Worm (Caenorhabditis elegans): ENCODE data around the gene Y97E10C.1.

DNA sequence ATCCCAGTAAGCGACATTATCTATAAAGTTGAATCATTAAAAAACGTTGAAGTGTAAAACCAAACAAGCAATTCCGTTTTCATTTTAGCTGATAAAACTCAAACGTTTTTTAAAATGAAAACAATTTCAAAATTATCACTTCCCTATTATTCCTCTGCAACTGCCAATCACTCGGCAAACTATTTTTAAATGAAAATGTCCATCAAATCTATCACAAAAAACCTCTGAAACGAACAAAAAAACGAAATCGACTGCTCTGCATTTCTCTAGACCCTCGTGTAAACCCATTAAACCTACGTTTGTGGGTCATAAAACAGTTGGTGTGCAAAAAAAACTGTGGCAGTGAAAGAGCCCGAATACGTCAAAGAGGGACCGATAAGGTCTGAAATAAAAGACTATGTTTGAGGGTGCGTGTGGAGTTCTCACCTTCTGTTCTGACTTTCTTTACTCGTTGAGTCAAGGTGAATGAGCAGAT, 13.8 kb downstream of the Y97E10C.1 start, which contains the start of gene fbxl-5:
- TF ChIP-seq ama-1 (optimal IDR thresholded peaks at IDR 0.05): no peak
- no peak for TF ChIP-seq hmbx-1 (tag; optimal IDR thresholded peaks at IDR 0.05)
- TF ChIP-seq sea-1 (GFP tag; conservative IDR thresholded peaks at IDR 0.05): no peak
- no peak for TF ChIP-seq tra-4 (tag; optimal IDR thresholded peaks at IDR 0.05)
- no peak for TF ChIP-seq aly-1 (tag; optimal IDR thresholded peaks at IDR 0.05)
- no peak for TF ChIP-seq B0310.2 (tag; optimal IDR thresholded peaks at IDR 0.05)
- TF ChIP-seq tbx-11 (GFP tag; IDR thresholded peaks at IDR 0.05): no peak
- no peak for TF ChIP-seq ceh-13 (GFP tag; optimal IDR thresholded peaks at IDR 0.05)
- TF ChIP-seq hnd-1 (tag; optimal IDR thresholded peaks at IDR 0.05): no peak
